Worm (Caenorhabditis elegans) whole organism, L4 larva: ENCODE data around the gene slcr-46.3.
A peak's percentile ranks its signal among the peaks of the same experiment; 100 is the strongest.

Experiments
- F44E2.7 ChIP-seq: fragments of 200-800 bp; sonication (Bioruptor generic); IDR thresholded peaks from 2 replicates; pipeline ENCODE4 v2.1.2; 2022; ENCODE audit warnings: missing genetic modification characterization, missing compliant biosample characterization
- T20F7.1 ChIP-seq: fragments of 200-800 bp; sonication (Bioruptor generic); optimal IDR thresholded peaks from 2 replicates; lab custom pipeline; 2018; ENCODE audit warnings: mild to moderate bottlenecking, missing genetic modification characterization, missing compliant biosample characterization
- Y105C5A.15 ChIP-seq: fragments of 200-800 bp; sonication (Bioruptor generic); IDR thresholded peaks from 2 replicates; pipeline ENCODE4 v1.3.6; 2022; ENCODE audit warnings: missing genetic modification characterization, missing compliant biosample characterization
- ZK337.2 ChIP-seq: fragments of 200-800 bp; sonication (Bioruptor generic); IDR thresholded peaks from 2 replicates; pipeline ENCODE4 v1.3.6; 2022; ENCODE audit warnings: missing genetic modification reagents, missing genetic modification characterization, missing compliant biosample characterization
- aha-1 ChIP-seq: fragments of 150-350 bp; peaks from one replicate; lab custom pipeline; 2014; ENCODE audit warnings: missing biosample characterization, missing genetic modification characterization
- aly-2 ChIP-seq: sonication (generic microtip); optimal IDR thresholded peaks from 2 replicates; lab custom pipeline; 2018; ENCODE audit warnings: missing biosample characterization, missing genetic modification characterization
- ceh-20 ChIP-seq: fragments of 200-800 bp; sonication (Bioruptor generic); IDR thresholded peaks from 2 replicates; pipeline ENCODE4 v1.3.6; 2022; ENCODE audit warnings: missing genetic modification reagents, missing genetic modification characterization, missing compliant biosample characterization
- ceh-28 ChIP-seq: fragments of 150-350 bp; optimal IDR thresholded peaks from 2 replicates; lab custom pipeline; 2014; ENCODE audit warnings: missing biosample characterization, missing genetic modification reagents, missing genetic modification characterization
- ceh-44 ChIP-seq: fragments of 200-800 bp; sonication (Bioruptor generic); IDR thresholded peaks from 2 replicates; pipeline ENCODE4 v1.3.6; 2022; ENCODE audit warnings: missing genetic modification reagents, missing genetic modification characterization, missing compliant biosample characterization
- ctbp-1 ChIP-seq: fragments of 200-800 bp; sonication (Bioruptor generic); IDR thresholded peaks from 2 replicates; pipeline ENCODE4 v1.3.6; 2022; ENCODE audit warnings: missing genetic modification reagents, missing genetic modification characterization, missing compliant biosample characterization
- daf-8 ChIP-seq: fragments of 200-800 bp; sonication (Bioruptor generic); IDR thresholded peaks from 2 replicates; pipeline ENCODE4 v1.3.6; 2022; ENCODE audit warnings: missing genetic modification characterization, missing compliant biosample characterization
- dmd-6 ChIP-seq: fragments of 200-800 bp; sonication (Bioruptor generic); IDR thresholded peaks from 2 replicates; pipeline ENCODE4 v1.3.6; 2022; ENCODE audit warnings: missing genetic modification reagents, missing genetic modification characterization, missing compliant biosample characterization
- dmd-8 ChIP-seq: fragments of 200-800 bp; sonication (Bioruptor generic); IDR thresholded peaks from 2 replicates; pipeline ENCODE4 v1.3.6; 2022; ENCODE audit warnings: missing genetic modification characterization, missing compliant biosample characterization
- duxl-1 ChIP-seq: sonication (generic microtip); optimal IDR thresholded peaks from 2 replicates; lab custom pipeline; 2016; ENCODE audit warnings: mild to moderate bottlenecking, missing genetic modification characterization, moderate library complexity, missing compliant biosample characterization; ENCODE audit not compliant: poor library complexity
- egl-27 ChIP-seq: sonication (generic microtip); optimal IDR thresholded peaks from 3 replicates; lab custom pipeline; 2017; ENCODE audit warnings: missing biosample characterization, missing genetic modification reagents, missing genetic modification characterization
- fkh-10 ChIP-seq: fragments of 150-350 bp; optimal IDR thresholded peaks from 2 replicates; lab custom pipeline; 2014; ENCODE audit warnings: missing biosample characterization, missing genetic modification reagents, missing genetic modification characterization
- fos-1 ChIP-seq: fragments of 150-350 bp; optimal IDR thresholded peaks from 2 replicates; lab custom pipeline; 2014; ENCODE audit warnings: missing biosample characterization, missing genetic modification characterization
- gei-8 ChIP-seq: fragments of 200-800 bp; sonication (Bioruptor generic); optimal IDR thresholded peaks from 2 replicates; lab custom pipeline; 2018; ENCODE audit warnings: mild to moderate bottlenecking, missing genetic modification characterization, missing compliant biosample characterization
- hif-1 ChIP-seq, 2 experiments: sonication (generic microtip); optimal IDR thresholded peaks; 2 replicates each; lab custom pipeline; 2016 to 2017; ENCODE audit warnings: missing compliant biosample characterization in 2 of 2, missing genetic modification characterization in 2 of 2, missing genetic modification reagents in 2 of 2, missing genotype in 2 of 2, mild to moderate bottlenecking in 1 of 2
- lin-1 ChIP-seq: fragments of 200-800 bp; sonication (Bioruptor generic); IDR thresholded peaks from 2 replicates; pipeline ENCODE4 v1.3.6; 2022; ENCODE audit warnings: missing genetic modification reagents, missing genetic modification characterization, missing compliant biosample characterization
- lin-13 ChIP-seq: fragments of 150-350 bp; optimal IDR thresholded peaks from 2 replicates; lab custom pipeline; 2014; ENCODE audit warnings: missing biosample characterization, missing genetic modification reagents, missing genetic modification characterization
- lin-29 ChIP-seq: fragments of 200-800 bp; sonication (Bioruptor generic); IDR thresholded peaks from 2 replicates; pipeline ENCODE4 v1.3.6; 2022; ENCODE audit warnings: missing genetic modification reagents, missing genetic modification characterization, missing compliant biosample characterization
- lin-38 ChIP-seq: fragments of 200-800 bp; sonication (Bioruptor generic); IDR thresholded peaks from 2 replicates; pipeline ENCODE4 v1.3.6; 2022; ENCODE audit warnings: missing genetic modification reagents, missing genetic modification characterization, missing compliant biosample characterization
- lir-3 ChIP-seq: sonication (generic microtip); optimal IDR thresholded peaks from 2 replicates; lab custom pipeline; 2016; ENCODE audit warnings: mild to moderate bottlenecking, missing genetic modification characterization, missing compliant biosample characterization
- lsy-2 ChIP-seq, 2 experiments: fragments of 150-350 bp in 1 of 2; sonication (generic microtip) in 1 of 2; optimal IDR thresholded peaks; 2 replicates each; lab custom pipeline; 2014 to 2017; ENCODE audit warnings: missing biosample characterization in 2 of 2, missing genetic modification characterization in 2 of 2
- madf-9 ChIP-seq: fragments of 200-800 bp; sonication (Bioruptor generic); conservative IDR thresholded peaks from 2 replicates; pipeline ENCODE4 v1.3.6; 2022; ENCODE audit warnings: missing genetic modification reagents, missing genetic modification characterization, missing compliant biosample characterization
- mdl-1 ChIP-seq, 2 experiments: fragments of 150-350 bp in 1 of 2; sonication (generic microtip) in 1 of 2; optimal IDR thresholded peaks; 2 replicates each; lab custom pipeline; 2014 to 2017; ENCODE audit warnings: missing biosample characterization in 2 of 2, missing genetic modification characterization in 2 of 2
- mep-1 ChIP-seq: fragments of 150-350 bp; sonication (generic microtip); optimal IDR thresholded peaks from 3 replicates; lab custom pipeline; 2014; ENCODE audit warnings: missing biosample characterization, missing genetic modification characterization
- mxl-3 ChIP-seq: fragments of 200-800 bp; sonication (Bioruptor generic); optimal IDR thresholded peaks from 2 replicates; lab custom pipeline; 2018; ENCODE audit warnings: mild to moderate bottlenecking, missing genetic modification characterization, missing compliant biosample characterization
- nhr-10 ChIP-seq: fragments of 150-350 bp; optimal IDR thresholded peaks from 2 replicates; lab custom pipeline; 2014; ENCODE audit warnings: missing biosample characterization, missing genetic modification characterization
- nhr-11 ChIP-seq: fragments of 150-350 bp; optimal IDR thresholded peaks from 2 replicates; lab custom pipeline; 2014; ENCODE audit warnings: missing biosample characterization, missing genetic modification characterization
- nhr-111 ChIP-seq: fragments of 200-800 bp; sonication (Bioruptor generic); optimal IDR thresholded peaks from 2 replicates; lab custom pipeline; 2018; ENCODE audit warnings: mild to moderate bottlenecking, missing genetic modification characterization, missing compliant biosample characterization
- nhr-237 ChIP-seq: sonication (generic microtip); optimal IDR thresholded peaks from 2 replicates; lab custom pipeline; 2017; ENCODE audit warnings: missing biosample characterization, missing genetic modification characterization
- nhr-41 ChIP-seq: fragments of 200-800 bp; sonication (Bioruptor generic); IDR thresholded peaks from 2 replicates; pipeline ENCODE4 v1.3.6; 2022; ENCODE audit warnings: missing genetic modification reagents, missing genetic modification characterization, missing compliant biosample characterization
- nhr-6 ChIP-seq: fragments of 150-350 bp; optimal IDR thresholded peaks from 2 replicates; lab custom pipeline; 2014; ENCODE audit warnings: missing biosample characterization, missing genetic modification characterization
- nhr-77 ChIP-seq: fragments of 150-350 bp; optimal IDR thresholded peaks from 2 replicates; lab custom pipeline; 2014; ENCODE audit warnings: missing biosample characterization, missing genetic modification characterization
- pha-4 ChIP-seq, 2 experiments: fragments of 150-350 bp in 1 of 2; fragments of 200-800 bp in 1 of 2; sonication (Bioruptor generic) in 1 of 2; IDR thresholded peaks in 1 of 2; optimal IDR thresholded peaks in 1 of 2; 2 replicates each; pipeline versions ENCODE4 v1.3.6 to Lab custom; 2014 to 2022; ENCODE audit warnings: missing genetic modification characterization in 2 of 2, missing genetic modification reagents in 2 of 2, missing biosample characterization in 1 of 2, missing compliant biosample characterization in 1 of 2
- rbr-2 ChIP-seq: sonication (generic microtip); optimal IDR thresholded peaks from 2 replicates; lab custom pipeline; 2016; ENCODE audit warnings: missing genotype, missing genetic modification characterization, missing compliant biosample characterization
- snpc-1.2 ChIP-seq: fragments of 200-800 bp; sonication (Bioruptor generic); IDR thresholded peaks from 2 replicates; pipeline ENCODE4 v1.3.6; 2022; ENCODE audit warnings: missing genetic modification reagents, missing genetic modification characterization, missing compliant biosample characterization
- snpc-4 ChIP-seq: fragments of 150-350 bp; optimal IDR thresholded peaks from 2 replicates; lab custom pipeline; 2014; ENCODE audit warnings: missing biosample characterization, missing genetic modification characterization
- tag-97 ChIP-seq: fragments of 200-800 bp; sonication (Bioruptor generic); IDR thresholded peaks from 2 replicates; pipeline ENCODE4 v1.3.6; 2022; ENCODE audit warnings: missing genetic modification characterization, missing compliant biosample characterization
- tra-1 ChIP-seq: fragments of 200-800 bp; sonication (Bioruptor generic); IDR thresholded peaks from 2 replicates; pipeline ENCODE4 v1.3.6; 2022; ENCODE audit warnings: missing genetic modification reagents, missing genetic modification characterization, missing compliant biosample characterization
- unc-130 ChIP-seq: sonication (generic microtip); optimal IDR thresholded peaks from 2 replicates; lab custom pipeline; 2016; ENCODE audit warnings: missing genetic modification reagents, missing genetic modification characterization, missing compliant biosample characterization
- zag-1 ChIP-seq: fragments of 150-350 bp; optimal IDR thresholded peaks from 2 replicates; lab custom pipeline; 2014; ENCODE audit warnings: missing biosample characterization, missing genetic modification characterization
- zfp-2 ChIP-seq: sonication (generic microtip); optimal IDR thresholded peaks from 2 replicates; lab custom pipeline; 2016; ENCODE audit warnings: mild to moderate bottlenecking, missing genetic modification characterization, missing compliant biosample characterization
- zfp-3 ChIP-seq: fragments of 200-800 bp; sonication (Bioruptor generic); conservative IDR thresholded peaks from 2 replicates; pipeline ENCODE4 v1.3.6; 2022; ENCODE audit warnings: missing genetic modification reagents, missing genetic modification characterization, missing compliant biosample characterization
- ztf-11 ChIP-seq: fragments of 150-350 bp; optimal IDR thresholded peaks from 2 replicates; lab custom pipeline; 2014; ENCODE audit warnings: missing biosample characterization, missing genetic modification characterization
- ztf-7 ChIP-seq: fragments of 150-350 bp; optimal IDR thresholded peaks from 2 replicates; lab custom pipeline; 2014; ENCODE audit warnings: missing biosample characterization, missing genetic modification characterization

slcr-46.3 gene

DNA sequence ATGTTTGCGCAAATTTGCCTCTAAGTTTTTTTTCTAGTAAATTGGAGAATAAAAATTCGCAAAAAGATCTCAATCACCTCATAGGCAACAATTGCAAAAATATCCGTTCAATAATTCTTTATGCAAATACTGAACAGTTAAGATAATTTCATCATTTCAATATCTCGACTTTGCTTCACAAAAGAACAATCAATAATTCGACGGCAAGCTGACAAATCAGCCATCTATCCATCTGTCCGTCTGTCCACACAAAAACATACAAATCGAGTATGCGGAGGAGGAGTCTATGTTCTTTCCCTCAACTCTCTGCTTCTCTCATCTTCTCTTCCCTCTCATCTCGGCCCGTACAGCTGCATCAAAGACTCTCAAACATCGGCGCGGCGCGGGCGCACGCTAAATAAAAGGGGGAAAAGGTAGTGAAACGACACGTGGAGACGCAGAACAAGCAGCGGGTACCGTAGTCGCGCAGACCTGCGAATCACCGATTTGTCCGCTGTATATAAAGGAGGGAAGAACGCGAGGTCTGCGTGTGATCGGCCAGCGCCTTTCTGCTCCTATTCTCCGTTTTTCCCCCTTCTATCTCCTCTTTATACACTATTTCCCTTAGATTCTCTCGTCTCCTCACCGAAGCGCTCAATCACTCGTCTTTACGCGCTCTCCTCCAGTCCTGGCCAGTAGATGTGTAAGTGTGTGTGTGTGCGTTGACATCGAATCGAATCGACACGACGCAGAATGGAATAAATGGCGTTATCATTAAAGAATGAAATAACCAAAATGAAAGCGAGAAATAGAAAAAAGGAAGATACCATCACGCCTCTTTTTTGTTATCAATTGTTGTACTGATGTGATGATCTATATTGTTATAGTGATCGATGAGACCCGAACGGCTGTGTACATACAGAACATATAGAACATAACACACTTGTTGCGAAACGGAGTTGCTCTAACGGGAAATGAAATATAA lies 7.1 kb upstream of the slcr-46.3 start (continued):
- TF ChIP-seq gei-8 (GFP tag; lab: Kevin White, UChicago): peak; percentile 82
- peak; percentile 89 for TF ChIP-seq nhr-77 (tag; lab: Kevin White, UChicago)
- TF ChIP-seq hif-1 (tag; optimal IDR thresholded peaks at IDR 0.05; lab: Kevin White, UChicago): peak; percentile 61 to 93
- TF ChIP-seq ctbp-1 (GFP tag; lab: Robert Waterston, UW): peak; percentile 94
- no peak for TF ChIP-seq F44E2.7 (GFP tag; lab: Robert Waterston, UW)
- TF ChIP-seq mxl-3 (GFP tag; lab: Kevin White, UChicago): peak; percentile 99
- peak; percentile 89 for TF ChIP-seq fkh-10 (GFP tag; lab: Kevin White, UChicago)
- TF ChIP-seq nhr-11 (tag; lab: Kevin White, UChicago): peak; percentile 97
- peak; percentile 83 for TF ChIP-seq tra-1 (GFP tag; lab: Robert Waterston, UW)
- TF ChIP-seq snpc-4: no peak
- TF ChIP-seq lin-29: no peak; the same call in 1 of the 2 replicates
- TF ChIP-seq tag-97 (GFP tag; lab: Robert Waterston, UW): no peak
- TF ChIP-seq aha-1 (tag; lab: Kevin White, UChicago): peak; percentile 100
- peak; percentile 84; the same call in 1 of the 2 replicates for TF ChIP-seq ceh-44 (GFP tag; lab: Robert Waterston, UW)
- peak; percentile 96 to 98 for TF ChIP-seq mdl-1 (tag; optimal IDR thresholded peaks at IDR 0.05; lab: Kevin White, UChicago)
- peak; percentile 68; the same call in 1 of the 2 replicates for TF ChIP-seq dmd-8
- peak; percentile 68 for TF ChIP-seq lin-38
- peak; percentile 73; the same call in 1 of the 2 replicates for TF ChIP-seq zfp-3 (GFP tag; lab: Robert Waterston, UW)
- TF ChIP-seq zfp-2 (tag; lab: Kevin White, UChicago): peak; percentile 77
- TF ChIP-seq T20F7.1: peak; percentile 82
- TF ChIP-seq pha-4 (GFP tag; IDR thresholded peaks at IDR 0.05; lab: Robert Waterston, UW): peak; percentile 83
- peak; percentile 70 for TF ChIP-seq pha-4 (tag; optimal IDR thresholded peaks at IDR 0.05; lab: Kevin White, UChicago)
- TF ChIP-seq nhr-41 (GFP tag; lab: Robert Waterston, UW): no peak
- TF ChIP-seq lin-1 (GFP tag; lab: Robert Waterston, UW): peak; percentile 22; the same call in 1 of the 2 replicates
- TF ChIP-seq lin-13 (GFP tag; lab: Kevin White, UChicago): peak; percentile 83
- peak; percentile 95 for TF ChIP-seq nhr-10
- TF ChIP-seq dmd-6 (GFP tag; lab: Robert Waterston, UW): peak; percentile 93
- no peak for TF ChIP-seq aly-2 (tag; lab: Kevin White, UChicago)
- peak; percentile 87 for TF ChIP-seq ceh-20 (GFP tag; lab: Robert Waterston, UW)
- TF ChIP-seq duxl-1: peak; percentile 17
- TF ChIP-seq nhr-111 (GFP tag; lab: Kevin White, UChicago): no peak
- TF ChIP-seq ztf-7 (tag; lab: Kevin White, UChicago): peak; percentile 42
- TF ChIP-seq unc-130: no peak
- peak; percentile 70 for TF ChIP-seq madf-9 (GFP tag; lab: Robert Waterston, UW)
- TF ChIP-seq Y105C5A.15 (GFP tag; lab: Robert Waterston, UW): no peak
- TF ChIP-seq, all 104 proteins: peak for 71

DNA sequence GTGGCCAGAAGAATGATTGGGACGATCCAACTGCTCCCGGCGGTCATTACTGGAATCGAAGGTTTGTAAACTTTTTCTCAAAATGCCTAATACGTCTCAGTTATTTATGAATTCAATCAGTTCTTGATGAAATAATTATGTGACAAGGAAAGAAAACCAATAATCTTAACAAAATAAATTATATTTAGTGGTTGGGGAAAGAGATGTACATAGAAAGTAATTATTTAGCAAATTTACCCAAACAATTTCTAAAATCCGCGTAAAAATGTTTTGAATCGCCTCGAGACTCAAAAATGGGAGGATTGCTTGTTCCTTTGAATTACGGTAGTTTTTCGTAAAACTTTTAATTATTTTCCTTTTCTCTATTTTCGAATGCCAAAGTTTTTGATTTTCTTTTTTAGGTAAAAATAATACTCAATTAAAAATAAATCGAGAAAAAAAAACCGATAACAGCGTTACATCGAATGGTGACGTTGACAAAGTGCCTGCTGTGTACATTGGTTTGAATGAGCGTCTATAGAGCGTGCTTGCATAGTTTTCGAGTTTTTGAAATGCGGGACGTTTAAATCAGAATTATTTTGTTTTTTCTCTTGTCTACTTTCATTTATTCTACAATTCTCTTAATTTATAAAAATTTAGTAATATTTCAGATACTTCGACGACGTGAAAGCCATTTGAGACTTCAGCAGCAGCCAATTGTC lies 5.7 kb upstream of the slcr-46.3 start, which contains the start of the genes aagr-3 and drap-1:
TSS of gene aagr-3 (minus strand) at position 51 of the 701 bp plus-strand sequence.
TSS of gene drap-1 (plus strand) at position 645 of the 701 bp plus-strand sequence.
- TF ChIP-seq F44E2.7 (GFP tag; lab: Robert Waterston, UW): no peak
- no peak for TF ChIP-seq zfp-2 (tag; lab: Kevin White, UChicago)
- TF ChIP-seq egl-27 (tag; lab: Kevin White, UChicago): no peak
- TF ChIP-seq snpc-1.2 (GFP tag; lab: Robert Waterston, UW): no peak
- TF ChIP-seq lin-13 (GFP tag; lab: Kevin White, UChicago): peak; percentile 43
- TF ChIP-seq ztf-11: no peak
- TF ChIP-seq Y105C5A.15 (GFP tag; lab: Robert Waterston, UW): no peak
- peak; percentile 84 for TF ChIP-seq nhr-6 (tag; lab: Kevin White, UChicago)
- peak; percentile 34 for TF ChIP-seq rbr-2 (tag; lab: Kevin White, UChicago)
- no peak for TF ChIP-seq fos-1 (tag; lab: Kevin White, UChicago)
- peak; percentile 77 for TF ChIP-seq mep-1 (tag; lab: Kevin White, UChicago)
- TF ChIP-seq lir-3 (tag; lab: Kevin White, UChicago): no peak
- no peak for TF ChIP-seq ceh-28 (tag; lab: Kevin White, UChicago)
- no peak for TF ChIP-seq daf-8 (GFP tag; lab: Robert Waterston, UW)
- TF ChIP-seq zag-1: no peak
- TF ChIP-seq lsy-2 (tag; optimal IDR thresholded peaks at IDR 0.05; lab: Kevin White, UChicago): peak in 1 of 2 experiments; percentile 89
- TF ChIP-seq nhr-237 (tag; lab: Kevin White, UChicago): no peak
- TF ChIP-seq ZK337.2 (GFP tag; lab: Robert Waterston, UW): no peak
